Fruit fly (Drosophila melanogaster) whole organism, wandering third instar larva: Measurements from ENCODE around the gene CG8958.

Source experiments
- Jra ChIP-seq: sonication (Bioruptor generic); optimal IDR thresholded peaks from 2 replicates; lab custom pipeline; 2016; ENCODE audit warnings: missing biosample characterization, missing genetic modification characterization
- Mio ChIP-seq: sonication (Bioruptor generic); optimal IDR thresholded peaks from 2 replicates; lab custom pipeline; 2016; ENCODE audit warnings: missing biosample characterization, missing genetic modification characterization
- Rel ChIP-seq, 2 experiments: fragments of 200-800 bp; sonication (Bioruptor generic) in 1 of 2; optimal IDR thresholded peaks; 2 replicates in 1 of 2; 3 replicates in 1 of 2; lab custom pipeline; 2016 to 2019; ENCODE audit warnings: mild to moderate bottlenecking in 2 of 2, missing biosample characterization in 2 of 2, missing genetic modification characterization in 2 of 2, moderate library complexity in 1 of 2
- foxo ChIP-seq, 2 experiments: fragments of 200-800 bp; sonication (Bioruptor generic); optimal IDR thresholded peaks; 2 replicates in 1 of 2; 3 replicates in 1 of 2; lab custom pipeline; 2016 to 2017; ENCODE audit warnings: missing biosample characterization in 2 of 2, missing genetic modification characterization in 2 of 2

DNA sequence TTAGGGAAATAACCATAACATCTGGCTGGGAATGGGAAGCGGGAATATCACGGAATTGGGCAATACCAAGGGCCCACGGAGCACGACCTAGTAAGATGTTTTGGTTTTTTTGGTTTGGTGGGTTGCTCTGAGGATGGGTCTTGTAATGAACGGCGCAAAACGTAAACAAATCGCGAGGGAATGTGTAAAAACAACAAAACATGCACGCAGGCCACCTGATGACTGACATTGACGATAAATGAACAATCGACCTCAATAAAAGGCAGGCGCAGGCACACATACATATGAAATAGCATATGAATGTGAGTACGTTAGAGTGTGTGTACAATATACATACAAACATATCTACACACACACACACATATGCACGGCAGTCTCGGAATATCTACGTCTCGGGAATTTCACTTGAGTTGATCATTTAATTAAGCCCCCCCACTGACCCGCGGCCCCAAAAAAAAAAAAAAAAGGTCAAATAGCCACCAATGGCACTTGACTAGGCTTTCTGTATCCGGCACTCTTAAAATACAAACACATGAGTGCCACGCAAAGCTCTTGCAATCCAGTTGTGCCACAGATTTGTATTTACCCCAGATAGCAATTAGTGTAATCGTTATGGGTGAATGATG, 17.8 kb downstream of the CG8958 start:
- TF ChIP-seq Rel (GFP tag; optimal IDR thresholded peaks at IDR 0.05; lab: Kevin White, UChicago) (no peak), Rel (tag; optimal IDR thresholded peaks at IDR 0.05; lab: Kevin White, UChicago) (no peak), foxo (GFP tag; optimal IDR thresholded peaks at IDR 0.05; lab: Kevin White, UChicago) (no peak), Jra (GFP tag; lab: Kevin White, UChicago) (no peak), Mio (GFP tag; lab: Kevin White, UChicago) (no peak)
